Worm (Caenorhabditis elegans) whole organism, L4 larva: ENCODE measurements around the gene pqn-25.
A peak's percentile ranks its signal among the peaks of the same experiment; 100 is the strongest.

ENCODE experiments used
- F10B5.3 ChIP-seq: sonication (generic microtip); optimal IDR thresholded peaks from 2 replicates; lab custom pipeline; 2016; ENCODE audit warnings: mild to moderate bottlenecking, missing genetic modification characterization, missing compliant biosample characterization
- F26F4.8 ChIP-seq: fragments of 200-800 bp; sonication (Bioruptor generic); conservative IDR thresholded peaks from 2 replicates; pipeline ENCODE4 v1.3.6; 2022; ENCODE audit warnings: missing genetic modification characterization, missing compliant biosample characterization
- R02D3.7 ChIP-seq: fragments of 150-350 bp; sonication (generic microtip); optimal IDR thresholded peaks from 3 replicates; lab custom pipeline; 2014; ENCODE audit warnings: missing biosample characterization, missing genetic modification characterization
- T20F7.1 ChIP-seq: fragments of 200-800 bp; sonication (Bioruptor generic); optimal IDR thresholded peaks from 2 replicates; lab custom pipeline; 2018; ENCODE audit warnings: mild to moderate bottlenecking, missing genetic modification characterization, missing compliant biosample characterization
- T26A8.4 ChIP-seq: fragments of 200-800 bp; sonication (Bioruptor generic); IDR thresholded peaks from 2 replicates; pipeline ENCODE4 v1.3.6; 2022; ENCODE audit warnings: missing genetic modification characterization, missing compliant biosample characterization
- Y5F2A.4 ChIP-seq: fragments of 200-800 bp; sonication (Bioruptor generic); optimal IDR thresholded peaks from 2 replicates; lab custom pipeline; 2018; ENCODE audit warnings: mild to moderate bottlenecking, missing genetic modification characterization, missing compliant biosample characterization
- ZK337.2 ChIP-seq: fragments of 200-800 bp; sonication (Bioruptor generic); IDR thresholded peaks from 2 replicates; pipeline ENCODE4 v1.3.6; 2022; ENCODE audit warnings: missing genetic modification reagents, missing genetic modification characterization, missing compliant biosample characterization
- aly-2 ChIP-seq: sonication (generic microtip); optimal IDR thresholded peaks from 2 replicates; lab custom pipeline; 2018; ENCODE audit warnings: missing biosample characterization, missing genetic modification characterization
- ama-1 ChIP-seq: fragments of 150-350 bp; optimal IDR thresholded peaks from 2 replicates; lab custom pipeline; 2014; ENCODE audit warnings: inconsistent platforms, mixed read lengths
- arid-1 ChIP-seq: fragments of 200-800 bp; sonication (Bioruptor generic); conservative IDR thresholded peaks from 2 replicates; pipeline ENCODE4 v1.3.6; 2022; ENCODE audit warnings: missing genetic modification reagents, missing genetic modification characterization, missing compliant biosample characterization
- attf-4 ChIP-seq: sonication (generic microtip); optimal IDR thresholded peaks from 3 replicates; lab custom pipeline; 2017; ENCODE audit warnings: missing biosample characterization, missing genetic modification characterization
- ceh-32 ChIP-seq: sonication (generic microtip); optimal IDR thresholded peaks from 2 replicates; lab custom pipeline; 2016; ENCODE audit warnings: mild to moderate bottlenecking, missing genetic modification characterization, missing compliant biosample characterization; ENCODE audit not compliant: poor library complexity
- ceh-44 ChIP-seq: fragments of 200-800 bp; sonication (Bioruptor generic); IDR thresholded peaks from 2 replicates; pipeline ENCODE4 v1.3.6; 2022; ENCODE audit warnings: missing genetic modification reagents, missing genetic modification characterization, missing compliant biosample characterization
- ceh-62 ChIP-seq: sonication (generic microtip); optimal IDR thresholded peaks from 2 replicates; lab custom pipeline; 2017; ENCODE audit warnings: missing biosample characterization, missing genetic modification characterization
- ceh-82 ChIP-seq: sonication (generic microtip); optimal IDR thresholded peaks from 2 replicates; lab custom pipeline; 2017; ENCODE audit warnings: missing biosample characterization, missing genetic modification characterization
- daf-16 ChIP-seq, 3 experiments: sonication (generic microtip); optimal IDR thresholded peaks; 2 replicates each; lab custom pipeline; 2016 to 2017; ENCODE audit warnings: missing genetic modification characterization in 3 of 3, missing genetic modification reagents in 3 of 3, mild to moderate bottlenecking in 2 of 3, missing compliant biosample characterization in 2 of 3, missing biosample characterization in 1 of 3, moderate library complexity in 1 of 3
- daf-8 ChIP-seq: fragments of 200-800 bp; sonication (Bioruptor generic); IDR thresholded peaks from 2 replicates; pipeline ENCODE4 v1.3.6; 2022; ENCODE audit warnings: missing genetic modification characterization, missing compliant biosample characterization
- dmd-6 ChIP-seq: fragments of 200-800 bp; sonication (Bioruptor generic); IDR thresholded peaks from 2 replicates; pipeline ENCODE4 v1.3.6; 2022; ENCODE audit warnings: missing genetic modification reagents, missing genetic modification characterization, missing compliant biosample characterization
- duxl-1 ChIP-seq: sonication (generic microtip); optimal IDR thresholded peaks from 2 replicates; lab custom pipeline; 2016; ENCODE audit warnings: mild to moderate bottlenecking, missing genetic modification characterization, moderate library complexity, missing compliant biosample characterization; ENCODE audit not compliant: poor library complexity
- egl-27 ChIP-seq: sonication (generic microtip); optimal IDR thresholded peaks from 3 replicates; lab custom pipeline; 2017; ENCODE audit warnings: missing biosample characterization, missing genetic modification reagents, missing genetic modification characterization
- egl-43 ChIP-seq: fragments of 200-800 bp; sonication (Bioruptor generic); IDR thresholded peaks from 2 replicates; pipeline ENCODE4 v1.3.6; 2022; ENCODE audit warnings: missing genetic modification reagents, missing genetic modification characterization, missing compliant biosample characterization
- fkh-10 ChIP-seq: fragments of 150-350 bp; optimal IDR thresholded peaks from 2 replicates; lab custom pipeline; 2014; ENCODE audit warnings: missing biosample characterization, missing genetic modification reagents, missing genetic modification characterization
- fos-1 ChIP-seq: fragments of 150-350 bp; optimal IDR thresholded peaks from 2 replicates; lab custom pipeline; 2014; ENCODE audit warnings: missing biosample characterization, missing genetic modification characterization
- hlh-30 ChIP-seq: sonication (generic microtip); optimal IDR thresholded peaks from 2 replicates; lab custom pipeline; 2017; ENCODE audit warnings: antibody characterized with exemption, mild to moderate bottlenecking, missing genetic modification characterization, missing compliant biosample characterization; ENCODE audit not compliant: insufficient read depth
- lin-1 ChIP-seq: fragments of 200-800 bp; sonication (Bioruptor generic); IDR thresholded peaks from 2 replicates; pipeline ENCODE4 v1.3.6; 2022; ENCODE audit warnings: missing genetic modification reagents, missing genetic modification characterization, missing compliant biosample characterization
- lin-15B ChIP-seq: fragments of 150-350 bp; sonication (generic microtip); optimal IDR thresholded peaks from 3 replicates; lab custom pipeline; 2014; ENCODE audit warnings: missing biosample characterization, missing genetic modification characterization
- madf-5 ChIP-seq, 2 experiments: fragments of 200-800 bp; sonication (Bioruptor generic); IDR thresholded peaks; 2 replicates each; pipeline ENCODE4 v1.3.6; 2022; ENCODE audit warnings: missing compliant biosample characterization in 2 of 2, missing genetic modification characterization in 2 of 2
- mdl-1 ChIP-seq, 2 experiments: fragments of 150-350 bp in 1 of 2; sonication (generic microtip) in 1 of 2; optimal IDR thresholded peaks; 2 replicates each; lab custom pipeline; 2014 to 2017; ENCODE audit warnings: missing biosample characterization in 2 of 2, missing genetic modification characterization in 2 of 2
- mdt-29 ChIP-seq: fragments of 200-800 bp; sonication (Bioruptor generic); IDR thresholded peaks from 2 replicates; pipeline ENCODE4 v1.3.6; 2022; ENCODE audit warnings: missing genetic modification reagents, missing genetic modification characterization, missing compliant biosample characterization
- mep-1 ChIP-seq: fragments of 150-350 bp; sonication (generic microtip); optimal IDR thresholded peaks from 3 replicates; lab custom pipeline; 2014; ENCODE audit warnings: missing biosample characterization, missing genetic modification characterization
- mes-2 ChIP-seq: sonication (generic microtip); optimal IDR thresholded peaks from 2 replicates; lab custom pipeline; 2016; ENCODE audit warnings: missing genotype, mild to moderate bottlenecking, missing genetic modification characterization, missing compliant biosample characterization; ENCODE audit not compliant: poor library complexity, severe bottlenecking
- mxl-3 ChIP-seq: fragments of 200-800 bp; sonication (Bioruptor generic); optimal IDR thresholded peaks from 2 replicates; lab custom pipeline; 2018; ENCODE audit warnings: mild to moderate bottlenecking, missing genetic modification characterization, missing compliant biosample characterization
- nhr-102 ChIP-seq: sonication (generic microtip); optimal IDR thresholded peaks from 2 replicates; lab custom pipeline; 2016; ENCODE audit warnings: mild to moderate bottlenecking, missing genetic modification characterization, moderate library complexity, missing compliant biosample characterization
- nhr-111 ChIP-seq: fragments of 200-800 bp; sonication (Bioruptor generic); optimal IDR thresholded peaks from 2 replicates; lab custom pipeline; 2018; ENCODE audit warnings: mild to moderate bottlenecking, missing genetic modification characterization, missing compliant biosample characterization
- nhr-25 ChIP-seq: sonication (generic microtip); optimal IDR thresholded peaks from 2 replicates; lab custom pipeline; 2017; ENCODE audit warnings: missing genetic modification characterization, mild to moderate bottlenecking, missing compliant biosample characterization, antibody characterized with exemption, moderate library complexity, borderline replicate concordance; ENCODE audit not compliant: insufficient read depth
- nhr-28 ChIP-seq: fragments of 150-350 bp; optimal IDR thresholded peaks from 2 replicates; lab custom pipeline; 2014; ENCODE audit warnings: missing biosample characterization, missing genetic modification characterization
- nhr-41 ChIP-seq: fragments of 200-800 bp; sonication (Bioruptor generic); IDR thresholded peaks from 2 replicates; pipeline ENCODE4 v1.3.6; 2022; ENCODE audit warnings: missing genetic modification reagents, missing genetic modification characterization, missing compliant biosample characterization
- nhr-42 ChIP-seq: fragments of 200-800 bp; sonication (Bioruptor generic); IDR thresholded peaks from 2 replicates; pipeline ENCODE4 v1.3.6; 2022; ENCODE audit warnings: missing genetic modification characterization, missing compliant biosample characterization
- rbr-2 ChIP-seq: sonication (generic microtip); optimal IDR thresholded peaks from 2 replicates; lab custom pipeline; 2016; ENCODE audit warnings: missing genotype, missing genetic modification characterization, missing compliant biosample characterization
- sdz-12 ChIP-seq: fragments of 200-800 bp; sonication (Bioruptor generic); optimal IDR thresholded peaks from 2 replicates; lab custom pipeline; 2018; ENCODE audit warnings: mild to moderate bottlenecking, missing genetic modification characterization, missing compliant biosample characterization
- snpc-1.2 ChIP-seq: fragments of 200-800 bp; sonication (Bioruptor generic); IDR thresholded peaks from 2 replicates; pipeline ENCODE4 v1.3.6; 2022; ENCODE audit warnings: missing genetic modification reagents, missing genetic modification characterization, missing compliant biosample characterization
- spr-3 ChIP-seq: fragments of 200-800 bp; sonication (Bioruptor generic); optimal IDR thresholded peaks from 2 replicates; lab custom pipeline; 2018; ENCODE audit warnings: mild to moderate bottlenecking, missing genetic modification characterization, missing compliant biosample characterization
- unc-62 ChIP-seq, 3 experiments: fragments of 150-350 bp in 1 of 3; sonication (generic microtip); optimal IDR thresholded peaks in 2 of 3; peaks in 1 of 3; 1 replicate in 1 of 3; 2 replicates in 2 of 3; lab custom pipeline; 2014 to 2017; ENCODE audit warnings: missing biosample characterization in 3 of 3, missing genetic modification characterization in 3 of 3, missing genetic modification reagents in 3 of 3, missing genotype in 1 of 3
- vab-7 ChIP-seq: fragments of 200-800 bp; sonication (Bioruptor generic); IDR thresholded peaks from 2 replicates; pipeline ENCODE4 v1.3.6; 2022; ENCODE audit warnings: missing genetic modification reagents, missing genetic modification characterization, missing compliant biosample characterization
- zfp-2 ChIP-seq: sonication (generic microtip); optimal IDR thresholded peaks from 2 replicates; lab custom pipeline; 2016; ENCODE audit warnings: mild to moderate bottlenecking, missing genetic modification characterization, missing compliant biosample characterization
- ztf-11 ChIP-seq: fragments of 150-350 bp; optimal IDR thresholded peaks from 2 replicates; lab custom pipeline; 2014; ENCODE audit warnings: missing biosample characterization, missing genetic modification characterization
- ztf-7 ChIP-seq: fragments of 150-350 bp; optimal IDR thresholded peaks from 2 replicates; lab custom pipeline; 2014; ENCODE audit warnings: missing biosample characterization, missing genetic modification characterization

pqn-25 gene

ce11 chrIII:5552072-5552667, 39.8 kb upstream of the pqn-25 start, which contains the start of gene F09F7.6 (continued):
- TF ChIP-seq mdl-1 (tag; optimal IDR thresholded peaks at IDR 0.05; lab: Kevin White, UChicago) = peak; percentile 82 to 94
- TF ChIP-seq attf-4 (tag; lab: Kevin White, UChicago) = no peak
- peak; percentile 24 for TF ChIP-seq nhr-102 (tag; lab: Kevin White, UChicago)
- TF ChIP-seq ama-1 (lab: Kevin White, UChicago) = peak; percentile 92
- TF ChIP-seq fos-1 (tag; lab: Kevin White, UChicago) = no peak
- peak in 1 of 2 experiments; percentile 96 for TF ChIP-seq unc-62 (GFP tag; optimal IDR thresholded peaks at IDR 0.05 in 1 of 2; lab: Kevin White, UChicago)
- TF ChIP-seq unc-62 (tag; optimal IDR thresholded peaks at IDR 0.05; lab: Kevin White, UChicago) = no peak
- peak; percentile 92 for TF ChIP-seq hlh-30 (tag; lab: Kevin White, UChicago)
- TF ChIP-seq nhr-42 (GFP tag; lab: Robert Waterston, UW) = no peak
- no peak for TF ChIP-seq duxl-1 (tag; lab: Kevin White, UChicago)
- TF ChIP-seq nhr-111 (GFP tag; lab: Kevin White, UChicago) = no peak
- TF ChIP-seq egl-43 (GFP tag; lab: Robert Waterston, UW) = no peak
- no peak for TF ChIP-seq lin-15B (tag; lab: Kevin White, UChicago)
- no peak for TF ChIP-seq ztf-11 (tag; lab: Kevin White, UChicago)
- no peak for TF ChIP-seq F26F4.8
- TF ChIP-seq T20F7.1 (GFP tag; lab: Kevin White, UChicago) = peak; percentile 9
- TF ChIP-seq nhr-25 (tag; lab: Kevin White, UChicago) = no peak
- no peak for TF ChIP-seq R02D3.7 (tag; lab: Kevin White, UChicago)
- TF ChIP-seq dmd-6 (GFP tag; lab: Robert Waterston, UW) = peak; percentile 81
- TF ChIP-seq ceh-32 = no peak
- no peak for TF ChIP-seq lin-1
- no peak for TF ChIP-seq ceh-62 (tag; lab: Kevin White, UChicago)
- TF ChIP-seq daf-8 (GFP tag; lab: Robert Waterston, UW) = no peak
- peak; percentile 21 for TF ChIP-seq mes-2 (tag; lab: Kevin White, UChicago)
- TF ChIP-seq mep-1 (tag; lab: Kevin White, UChicago) = peak; percentile 71
- no peak for TF ChIP-seq ceh-82
- TF ChIP-seq madf-5 (GFP tag; IDR thresholded peaks at IDR 0.05; lab: Robert Waterston, UW) = no peak
- no peak for TF ChIP-seq vab-7 (GFP tag; lab: Robert Waterston, UW)

ce11 chrIII:5550844-5551243, 38.4 kb upstream of the pqn-25 start:
- no peak for TF ChIP-seq F26F4.8
- no peak for TF ChIP-seq ztf-7 (tag; lab: Kevin White, UChicago)
- TF ChIP-seq sdz-12 (GFP tag; lab: Kevin White, UChicago) = peak; percentile 74
- no peak for TF ChIP-seq Y5F2A.4 (GFP tag; lab: Kevin White, UChicago)
- TF ChIP-seq ama-1 (lab: Kevin White, UChicago) = peak; percentile 60
- no peak for TF ChIP-seq nhr-28
- TF ChIP-seq vab-7 (GFP tag; lab: Robert Waterston, UW) = 0 out of 2 replicates have a peak, but pooled peaks have one; percentile 6
- no peak for TF ChIP-seq nhr-41 (GFP tag; lab: Robert Waterston, UW)
- TF ChIP-seq ceh-44 (GFP tag; lab: Robert Waterston, UW) = no peak
- TF ChIP-seq snpc-1.2 = 0 out of 2 replicates have a peak, but pooled peaks have one; percentile 28
- no peak for TF ChIP-seq nhr-102 (tag; lab: Kevin White, UChicago)
- no peak for TF ChIP-seq mxl-3 (GFP tag; lab: Kevin White, UChicago)
- TF ChIP-seq mdt-29 (GFP tag; lab: Robert Waterston, UW) = peak; percentile 43; the same call in 1 of the 2 replicates
- peak; percentile 53 for TF ChIP-seq mep-1 (tag; lab: Kevin White, UChicago)
- TF ChIP-seq spr-3 = no peak
- TF ChIP-seq daf-16 (GFP tag; optimal IDR thresholded peaks at IDR 0.05; lab: Kevin White, UChicago) = no peak
- peak; percentile 46 for TF ChIP-seq daf-16 (tag; optimal IDR thresholded peaks at IDR 0.05; lab: Kevin White, UChicago)
- TF ChIP-seq fkh-10 (GFP tag; lab: Kevin White, UChicago) = no peak
- TF ChIP-seq egl-27 (tag; lab: Kevin White, UChicago) = no peak
- TF ChIP-seq aly-2 (tag; lab: Kevin White, UChicago) = no peak
- TF ChIP-seq F10B5.3 = no peak
- no peak for TF ChIP-seq ZK337.2 (GFP tag; lab: Robert Waterston, UW)
- TF ChIP-seq zfp-2 (tag; lab: Kevin White, UChicago) = no peak
- peak; percentile 47; the same call in 1 of the 2 replicates for TF ChIP-seq T26A8.4 (GFP tag; lab: Robert Waterston, UW)
- no peak for TF ChIP-seq rbr-2 (tag; lab: Kevin White, UChicago)
- TF ChIP-seq arid-1 (GFP tag; lab: Robert Waterston, UW) = no peak
- TF ChIP-seq T20F7.1 (GFP tag; lab: Kevin White, UChicago) = peak; percentile 12
